Worm (Caenorhabditis elegans) whole organism, young adult: ENCODE measurements around the gene F26D2.15.

ENCODE experiments used
- B0261.1 ChIP-seq: sonication (generic microtip); optimal IDR thresholded peaks from 2 replicates; lab custom pipeline; 2016; ENCODE audit warnings: mild to moderate bottlenecking, missing genetic modification characterization, moderate library complexity, missing compliant biosample characterization
- Y56A3A.18 ChIP-seq: fragments of 200-800 bp; sonication (Bioruptor generic); IDR thresholded peaks from 2 replicates; pipeline ENCODE4 v1.3.6; 2022; ENCODE audit warnings: missing genetic modification reagents, missing genetic modification characterization, missing compliant biosample characterization
- ceh-27 ChIP-seq: fragments of 200-800 bp; sonication (Bioruptor generic); optimal IDR thresholded peaks from 2 replicates; lab custom pipeline; 2018; ENCODE audit warnings: mild to moderate bottlenecking, missing genetic modification characterization, moderate library complexity, missing compliant biosample characterization
- hmg-1.2 ChIP-seq: fragments of 200-800 bp; sonication (Bioruptor generic); IDR thresholded peaks from 2 replicates; pipeline ENCODE4 v1.3.6; 2022; ENCODE audit warnings: missing genetic modification reagents, missing genetic modification characterization, missing compliant biosample characterization
- lin-40 ChIP-seq: sonication (generic microtip); optimal IDR thresholded peaks from 2 replicates; lab custom pipeline; 2016; ENCODE audit warnings: missing genetic modification characterization, mild to moderate bottlenecking, missing compliant biosample characterization, missing genotype, missing genetic modification reagents
- mes-4 ChIP-seq: sonication (generic microtip); optimal IDR thresholded peaks from 2 replicates; lab custom pipeline; 2016; ENCODE audit warnings: missing genotype, missing genetic modification characterization, missing compliant biosample characterization
- nhr-80 ChIP-seq: sonication (generic microtip); optimal IDR thresholded peaks from 2 replicates; lab custom pipeline; 2016; ENCODE audit warnings: missing genetic modification characterization, missing compliant biosample characterization

- TF ChIP-seq nhr-80 (tag; lab: Kevin White, UChicago) (no peak), Y56A3A.18 (GFP tag; lab: Robert Waterston, UW) (no peak), ceh-27 (GFP tag; lab: Kevin White, UChicago) (no peak), mes-4 (tag; lab: Kevin White, UChicago) (no peak), lin-40 (tag; lab: Kevin White, UChicago) (no peak), B0261.1 (tag; lab: Kevin White, UChicago) (no peak), hmg-1.2 (GFP tag; lab: Robert Waterston, UW) (no peak)
Observed at ce11 chrV:16410521-16410920, 27.1 kb upstream of the F26D2.15 start, which contains the start of gene srh-145.
